Worm (Caenorhabditis elegans) whole organism, early embryonic: ENCODE measurements around the gene math-5.

Experiments used
- B0310.2 ChIP-seq: sonication (generic microtip); optimal IDR thresholded peaks from 2 replicates; lab custom pipeline; 2016; ENCODE audit warnings: mild to moderate bottlenecking, missing genetic modification characterization, missing compliant biosample characterization
- aly-1 ChIP-seq: sonication (generic microtip); optimal IDR thresholded peaks from 2 replicates; lab custom pipeline; 2016; ENCODE audit warnings: missing genetic modification characterization, missing compliant biosample characterization
- ama-1 ChIP-seq: fragments of 150-350 bp; optimal IDR thresholded peaks from 2 replicates; lab custom pipeline; 2014
- ceh-13 ChIP-seq: fragments of 200-800 bp; sonication (Bioruptor generic); optimal IDR thresholded peaks from 2 replicates; lab custom pipeline; 2018; ENCODE audit warnings: mild to moderate bottlenecking, missing genetic modification characterization, missing compliant biosample characterization
- ets-7 ChIP-seq: sonication (generic microtip); optimal IDR thresholded peaks from 2 replicates; lab custom pipeline; 2016; ENCODE audit warnings: missing genotype, missing genetic modification characterization, missing compliant biosample characterization
- flt-1 ChIP-seq: fragments of 200-800 bp; sonication (Bioruptor generic); IDR thresholded peaks from 2 replicates; pipeline ENCODE4 v1.3.6; 2022; ENCODE audit warnings: missing genetic modification characterization, missing compliant biosample characterization
- hmg-4 ChIP-seq: fragments of 200-800 bp; sonication (Bioruptor generic); optimal IDR thresholded peaks from 2 replicates; lab custom pipeline; 2018; ENCODE audit warnings: mild to moderate bottlenecking, missing genetic modification characterization, missing compliant biosample characterization
- tbx-11 ChIP-seq: fragments of 200-800 bp; sonication (Bioruptor generic); IDR thresholded peaks from 2 replicates; pipeline ENCODE4 v1.3.6; 2022; ENCODE audit warnings: missing genetic modification characterization, missing compliant biosample characterization
- tra-4 ChIP-seq: sonication (generic microtip); optimal IDR thresholded peaks from 2 replicates; lab custom pipeline; 2017; ENCODE audit warnings: missing genetic modification characterization, missing compliant biosample characterization

ce11 chrII:1882705-1883104 lies at the start of gene math-5:
- no peak for TF ChIP-seq ama-1 (lab: Kevin White, UChicago)
- TF ChIP-seq ceh-13, result no peak
- no peak for TF ChIP-seq hmg-4 (GFP tag; lab: Kevin White, UChicago)
- TF ChIP-seq flt-1 (GFP tag; lab: Robert Waterston, UW), result no peak
- no peak for TF ChIP-seq aly-1 (tag; lab: Kevin White, UChicago)
- no peak for TF ChIP-seq B0310.2 (tag; lab: Kevin White, UChicago)
- no peak for TF ChIP-seq tra-4 (tag; lab: Kevin White, UChicago)
- no peak for TF ChIP-seq ets-7 (tag; lab: Kevin White, UChicago)
- TF ChIP-seq tbx-11 (GFP tag; lab: Robert Waterston, UW), result no peak
